Fruit fly (Drosophila melanogaster) whole organism, prepupa: ENCODE results near the gene fend.

ENCODE experiments used
- Gug ChIP-seq: fragments of 200-800 bp; sonication (Bioruptor generic); IDR thresholded peaks from 2 replicates; pipeline ENCODE4 v1.3.6; 2022; ENCODE audit warnings: missing biosample characterization, missing genetic modification characterization
- Hr38 ChIP-seq: sonication (Bioruptor generic); optimal IDR thresholded peaks from 2 replicates; lab custom pipeline; 2016; ENCODE audit warnings: missing biosample characterization, missing genetic modification characterization
- Sox14 ChIP-seq: fragments of 200-800 bp; sonication (Bioruptor generic); optimal IDR thresholded peaks from 3 replicates; lab custom pipeline; 2016; ENCODE audit warnings: missing biosample characterization, missing genetic modification characterization

DNA sequence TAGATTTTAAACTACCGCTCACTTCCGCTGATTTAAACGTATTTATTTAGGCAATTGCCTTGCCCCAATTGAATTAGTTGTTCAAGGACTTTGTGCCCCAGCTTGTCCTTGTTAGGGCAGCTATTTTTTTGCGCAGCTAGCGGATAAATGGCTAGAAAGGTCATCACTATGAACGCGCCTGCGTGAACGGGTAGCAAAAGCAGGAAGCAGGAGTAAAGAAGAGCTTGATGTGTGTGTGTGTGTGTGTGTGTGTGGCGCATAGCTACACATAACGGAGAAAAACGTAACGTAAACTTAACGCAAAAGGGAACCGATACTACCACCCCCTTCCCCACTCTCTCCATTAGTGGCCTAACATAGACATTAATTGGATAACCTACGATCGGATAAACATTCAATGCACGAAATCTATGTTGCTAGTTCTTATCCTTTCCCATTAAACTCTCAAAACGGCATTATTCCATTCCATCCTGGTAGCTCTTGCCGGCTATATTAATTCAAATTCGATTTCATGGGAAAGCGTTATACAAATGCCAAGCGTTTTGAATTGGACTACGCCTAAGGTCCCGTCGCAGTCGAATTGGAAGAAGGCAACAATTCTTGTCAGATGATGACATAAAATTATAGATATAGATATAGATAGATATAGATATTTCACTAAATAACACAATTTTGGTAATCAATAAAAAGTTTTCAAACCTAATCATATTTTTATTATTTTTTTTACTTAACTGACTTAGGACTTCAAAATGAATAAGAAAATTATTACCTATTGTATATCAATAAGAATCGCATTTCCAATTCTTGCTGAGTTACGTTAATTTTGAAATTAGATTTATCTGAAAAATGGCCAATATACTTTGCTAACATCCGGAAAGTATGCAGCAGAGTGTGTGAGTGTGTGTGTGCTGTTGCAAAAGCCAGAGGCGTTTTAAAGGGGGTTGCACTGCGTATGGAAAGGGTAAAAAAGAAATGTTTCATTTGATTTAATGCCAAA is 29.9 kb upstream of the fend start:
- TF ChIP-seq Gug (GFP tag; lab: Robert Waterston, UW) (no peak), Hr38 (GFP tag; lab: Kevin White, UChicago) (no peak), Sox14 (GFP tag; lab: Kevin White, UChicago) (no peak)
